Worm (Caenorhabditis elegans) whole organism, L4 larva: Measurements from ENCODE around the gene M199.7.

Experiments used
- ZK546.5 ChIP-seq, 2 experiments: sonication (generic microtip); optimal IDR thresholded peaks; 2 replicates each; lab custom pipeline; 2017; ENCODE audit warnings: missing biosample characterization in 2 of 2, missing genetic modification characterization in 2 of 2
- ceh-28 ChIP-seq: fragments of 150-350 bp; optimal IDR thresholded peaks from 2 replicates; lab custom pipeline; 2014; ENCODE audit warnings: missing biosample characterization, missing genetic modification reagents, missing genetic modification characterization
- daf-16 ChIP-seq, 3 experiments: sonication (generic microtip); optimal IDR thresholded peaks; 2 replicates each; lab custom pipeline; 2016 to 2017; ENCODE audit warnings: missing genetic modification characterization in 3 of 3, missing genetic modification reagents in 3 of 3, mild to moderate bottlenecking in 2 of 3, missing compliant biosample characterization in 2 of 3, missing biosample characterization in 1 of 3, moderate library complexity in 1 of 3
- madf-9 ChIP-seq: fragments of 200-800 bp; sonication (Bioruptor generic); conservative IDR thresholded peaks from 2 replicates; pipeline ENCODE4 v1.3.6; 2022; ENCODE audit warnings: missing genetic modification reagents, missing genetic modification characterization, missing compliant biosample characterization
- mdl-1 ChIP-seq, 2 experiments: fragments of 150-350 bp in 1 of 2; sonication (generic microtip) in 1 of 2; optimal IDR thresholded peaks; 2 replicates each; lab custom pipeline; 2014 to 2017; ENCODE audit warnings: missing biosample characterization in 2 of 2, missing genetic modification characterization in 2 of 2
- nhr-42 ChIP-seq: fragments of 200-800 bp; sonication (Bioruptor generic); IDR thresholded peaks from 2 replicates; pipeline ENCODE4 v1.3.6; 2022; ENCODE audit warnings: missing genetic modification characterization, missing compliant biosample characterization
- saeg-2 ChIP-seq: fragments of 200-800 bp; sonication (Bioruptor generic); IDR thresholded peaks from 2 replicates; pipeline ENCODE4 v1.3.6; 2022; ENCODE audit warnings: missing genetic modification reagents, missing genetic modification characterization, missing compliant biosample characterization
- unc-39 ChIP-seq: sonication (generic microtip); optimal IDR thresholded peaks from 2 replicates; lab custom pipeline; 2017; ENCODE audit warnings: missing biosample characterization, missing genetic modification characterization

- TF ChIP-seq madf-9 (GFP tag; lab: Robert Waterston, UW) (no peak), unc-39 (no peak), ceh-28 (tag; lab: Kevin White, UChicago) (no peak), ZK546.5 (tag; optimal IDR thresholded peaks at IDR 0.05; lab: Kevin White, UChicago) (no peak), nhr-42 (no peak), saeg-2 (GFP tag; lab: Robert Waterston, UW) (no peak), mdl-1 (tag; optimal IDR thresholded peaks at IDR 0.05; lab: Kevin White, UChicago) (no peak), daf-16 (GFP tag; optimal IDR thresholded peaks at IDR 0.05; lab: Kevin White, UChicago) (no peak), daf-16 (tag; optimal IDR thresholded peaks at IDR 0.05; lab: Kevin White, UChicago) (no peak)
These were observed at the start of gene M199.7 for ce11 chrIV:15122882-15123281.
